Worm (Caenorhabditis elegans) whole organism, mixed stage, embryonic: ENCODE results near the gene gst-2.

Experiments
- M03D4.4 ChIP-seq: sonication (generic microtip); optimal IDR thresholded peaks from 2 replicates; lab custom pipeline; 2017; ENCODE audit warnings: mild to moderate bottlenecking, missing genetic modification characterization, missing compliant biosample characterization
- bed-3 ChIP-seq: fragments of 200-800 bp; sonication (Bioruptor generic); optimal IDR thresholded peaks from 3 replicates; lab custom pipeline; 2018; ENCODE audit warnings: mild to moderate bottlenecking, missing genetic modification characterization, moderate library complexity, missing compliant biosample characterization
- ceh-39 ChIP-seq: fragments of 150-350 bp; optimal IDR thresholded peaks from 2 replicates; lab custom pipeline; 2014; ENCODE audit warnings: missing biosample characterization, missing genetic modification characterization
- ceh-43 ChIP-seq: fragments of 200-800 bp; sonication (Bioruptor generic); optimal IDR thresholded peaks from 2 replicates; lab custom pipeline; 2018; ENCODE audit warnings: mild to moderate bottlenecking, missing genetic modification characterization, moderate library complexity, missing compliant biosample characterization
- ceh-83 ChIP-seq: fragments of 200-800 bp; sonication (Bioruptor generic); optimal IDR thresholded peaks from 2 replicates; lab custom pipeline; 2018; ENCODE audit warnings: mild to moderate bottlenecking, missing genetic modification characterization, missing compliant biosample characterization
- ces-1 ChIP-seq: fragments of 150-350 bp; optimal IDR thresholded peaks from 2 replicates; lab custom pipeline; 2014; ENCODE audit warnings: missing biosample characterization, missing genetic modification reagents, missing genetic modification characterization
- cnd-1 ChIP-seq: fragments of 200-800 bp; sonication (Bioruptor generic); optimal IDR thresholded peaks from 2 replicates; lab custom pipeline; 2018; ENCODE audit warnings: mild to moderate bottlenecking, missing genetic modification characterization, missing compliant biosample characterization
- drap-1 ChIP-seq: fragments of 200-800 bp; sonication (Bioruptor generic); optimal IDR thresholded peaks from 3 replicates; lab custom pipeline; 2018; ENCODE audit warnings: mild to moderate bottlenecking, missing genetic modification characterization, missing compliant biosample characterization
- elt-3 ChIP-seq: fragments of 150-350 bp; optimal IDR thresholded peaks from 2 replicates; lab custom pipeline; 2014; ENCODE audit warnings: missing biosample characterization, missing genetic modification characterization
- flh-1 ChIP-seq: fragments of 200-800 bp; sonication (Bioruptor generic); optimal IDR thresholded peaks from 2 replicates; lab custom pipeline; 2018; ENCODE audit warnings: mild to moderate bottlenecking, missing genetic modification characterization, moderate library complexity, missing compliant biosample characterization
- ham-2 ChIP-seq: fragments of 200-800 bp; sonication (Bioruptor generic); optimal IDR thresholded peaks from 2 replicates; lab custom pipeline; 2018; ENCODE audit warnings: mild to moderate bottlenecking, missing genetic modification characterization, missing compliant biosample characterization
- hlh-1 ChIP-seq: fragments of 150-350 bp; optimal IDR thresholded peaks from 2 replicates; lab custom pipeline; 2014; ENCODE audit warnings: missing biosample characterization, missing genetic modification reagents, missing genetic modification characterization
- lin-13 ChIP-seq: fragments of 150-350 bp; optimal IDR thresholded peaks from 2 replicates; lab custom pipeline; 2014; ENCODE audit warnings: missing biosample characterization, missing genetic modification characterization
- lin-32 ChIP-seq: fragments of 200-800 bp; sonication (Bioruptor generic); optimal IDR thresholded peaks from 2 replicates; lab custom pipeline; 2018; ENCODE audit warnings: mild to moderate bottlenecking, missing genetic modification characterization, missing compliant biosample characterization
- lsy-2 ChIP-seq: fragments of 150-350 bp; optimal IDR thresholded peaks from 2 replicates; lab custom pipeline; 2014; ENCODE audit warnings: missing biosample characterization, missing genetic modification characterization
- mab-5 ChIP-seq: fragments of 150-350 bp; optimal IDR thresholded peaks from 2 replicates; lab custom pipeline; 2014; ENCODE audit warnings: missing biosample characterization, missing genetic modification characterization
- mep-1 ChIP-seq: fragments of 150-350 bp; optimal IDR thresholded peaks from 2 replicates; lab custom pipeline; 2017; ENCODE audit warnings: missing biosample characterization, missing genetic modification reagents, missing genetic modification characterization, inconsistent platforms
- mls-2 ChIP-seq: sonication (generic microtip); optimal IDR thresholded peaks from 2 replicates; lab custom pipeline; 2016; ENCODE audit warnings: mild to moderate bottlenecking, missing genetic modification characterization, moderate library complexity, missing compliant biosample characterization
- nhr-2 ChIP-seq: fragments of 150-350 bp; optimal IDR thresholded peaks from 2 replicates; lab custom pipeline; 2014; ENCODE audit warnings: missing biosample characterization, missing genetic modification characterization
- nhr-237 ChIP-seq: fragments of 150-350 bp; optimal IDR thresholded peaks from 2 replicates; lab custom pipeline; 2014; ENCODE audit warnings: missing biosample characterization, missing genetic modification characterization
- nhr-28 ChIP-seq: fragments of 150-350 bp; optimal IDR thresholded peaks from 2 replicates; lab custom pipeline; 2014; ENCODE audit warnings: missing biosample characterization, missing genetic modification characterization
- nhr-76 ChIP-seq: sonication (generic microtip); optimal IDR thresholded peaks from 2 replicates; lab custom pipeline; 2017; ENCODE audit warnings: missing biosample characterization, missing genetic modification characterization
- pha-4 ChIP-seq: fragments of 150-350 bp; optimal IDR thresholded peaks from 2 replicates; lab custom pipeline; 2018; ENCODE audit warnings: missing biosample characterization, missing genetic modification reagents, missing genetic modification characterization
- sem-2 ChIP-seq: fragments of 200-800 bp; sonication (Bioruptor generic); optimal IDR thresholded peaks from 2 replicates; lab custom pipeline; 2018; ENCODE audit warnings: mild to moderate bottlenecking, missing genetic modification characterization, missing compliant biosample characterization
- snpc-4 ChIP-seq: fragments of 150-350 bp; optimal IDR thresholded peaks from 2 replicates; lab custom pipeline; 2014; ENCODE audit warnings: missing biosample characterization, missing genetic modification characterization
- sptf-1 ChIP-seq: sonication (generic microtip); optimal IDR thresholded peaks from 2 replicates; lab custom pipeline; 2017; ENCODE audit warnings: mild to moderate bottlenecking, missing genetic modification characterization, moderate library complexity, missing compliant biosample characterization
- tbx-8 ChIP-seq: fragments of 200-800 bp; sonication (Bioruptor generic); optimal IDR thresholded peaks from 2 replicates; lab custom pipeline; 2018; ENCODE audit warnings: mild to moderate bottlenecking, missing genetic modification characterization, moderate library complexity, missing compliant biosample characterization
- unc-120 ChIP-seq: sonication (generic microtip); optimal IDR thresholded peaks from 2 replicates; lab custom pipeline; 2017; ENCODE audit warnings: missing genetic modification characterization, missing compliant biosample characterization; ENCODE audit not compliant: poor library complexity, severe bottlenecking
- unc-39 ChIP-seq: fragments of 150-350 bp; optimal IDR thresholded peaks from 2 replicates; lab custom pipeline; 2014; ENCODE audit warnings: missing biosample characterization, missing genetic modification characterization
- unc-62 ChIP-seq: fragments of 150-350 bp; optimal IDR thresholded peaks from 2 replicates; lab custom pipeline; 2014; ENCODE audit warnings: missing biosample characterization, missing genetic modification reagents, missing genetic modification characterization
- ztf-11 ChIP-seq: fragments of 150-350 bp; optimal IDR thresholded peaks from 2 replicates; lab custom pipeline; 2014; ENCODE audit warnings: missing biosample characterization, missing genetic modification characterization

Gene gst-2

ce11 chrIV:10141930-10142505 lies at the start of gene gst-2, which contains the start of the genes gst-4 and dhs-12:
TSS of gene gst-2 (minus strand) at chrIV:10142061.
TSS of gene gst-4 (plus strand) at chrIV:10142225.
TSS of gene dhs-12 (plus strand) at chrIV:10142455.
- TF ChIP-seq lin-13 (tag; lab: Kevin White, UChicago) = no peak
- no peak for TF ChIP-seq unc-62
- no peak for TF ChIP-seq M03D4.4
- TF ChIP-seq unc-120 (tag; lab: Kevin White, UChicago) = no peak
- TF ChIP-seq nhr-237 (tag; lab: Kevin White, UChicago) = no peak
- no peak for TF ChIP-seq sptf-1 (tag; lab: Kevin White, UChicago)
- no peak for TF ChIP-seq ceh-39 (tag; lab: Kevin White, UChicago)
- TF ChIP-seq drap-1 = no peak
- no peak for TF ChIP-seq lin-32
- TF ChIP-seq mls-2 = no peak
- TF ChIP-seq nhr-2 (tag; lab: Kevin White, UChicago) = no peak
- no peak for TF ChIP-seq unc-39 (tag; lab: Kevin White, UChicago)
- no peak for TF ChIP-seq lsy-2 (tag; lab: Kevin White, UChicago)
- TF ChIP-seq bed-3 (GFP tag; lab: Kevin White, UChicago) = no peak
- TF ChIP-seq ces-1 (GFP tag; lab: Kevin White, UChicago) = no peak
- no peak for TF ChIP-seq sem-2 (GFP tag; lab: Kevin White, UChicago)
- TF ChIP-seq ham-2 (GFP tag; lab: Kevin White, UChicago) = no peak
- no peak for TF ChIP-seq snpc-4 (tag; lab: Kevin White, UChicago)
- no peak for TF ChIP-seq tbx-8
- no peak for TF ChIP-seq elt-3

DNA sequence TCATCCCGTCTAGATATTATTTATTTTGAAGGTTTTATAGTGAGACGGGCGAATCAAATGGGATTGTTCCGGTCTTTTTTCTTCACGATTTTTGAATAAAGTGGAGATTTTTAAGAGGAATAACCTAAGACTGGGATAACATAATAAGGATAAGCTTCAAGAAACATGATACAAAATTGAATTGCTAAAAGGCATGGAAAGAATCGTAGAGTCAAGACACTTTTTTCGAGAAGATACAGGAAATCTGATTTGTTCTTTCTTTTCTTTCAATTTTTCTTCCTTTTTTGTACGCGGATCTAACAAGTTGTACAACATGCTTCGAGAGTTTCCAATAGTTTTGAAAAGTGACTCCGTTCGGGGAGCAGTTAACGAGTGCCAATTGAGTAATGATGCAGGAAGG lies 49.6 kb upstream of the gst-2 start:
- TF ChIP-seq unc-39 (tag; lab: Kevin White, UChicago) = no peak
- TF ChIP-seq ces-1 (GFP tag; lab: Kevin White, UChicago) = peak; percentile 77

DNA sequence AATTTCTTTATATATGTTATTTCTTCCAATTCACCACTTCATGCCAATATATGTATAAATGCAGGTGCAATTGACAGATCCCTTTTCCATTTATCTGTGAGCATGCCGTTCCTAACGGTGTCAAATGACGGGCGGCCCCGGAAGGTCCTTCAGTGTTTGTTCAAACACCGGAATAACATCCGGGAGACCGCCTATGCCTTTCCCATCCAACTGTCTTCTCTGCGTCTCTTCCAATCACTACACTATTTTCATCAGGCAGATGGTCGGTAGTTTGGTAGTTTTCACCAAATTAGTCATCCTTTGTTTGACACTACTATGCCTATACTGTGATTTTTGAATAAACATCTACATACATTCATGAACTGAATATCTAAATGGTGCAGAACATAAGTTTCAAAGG lies 48.7 kb upstream of the gst-2 start:
- no peak for TF ChIP-seq flh-1
- TF ChIP-seq cnd-1 = peak; percentile 87
- TF ChIP-seq, all 35 proteins: peak for 1

- TF ChIP-seq ztf-11 (tag; lab: Kevin White, UChicago) (no peak), ces-1 (GFP tag; lab: Kevin White, UChicago) (peak; percentile 87)
- TF ChIP-seq, all 35 proteins: peak for 1
Measured at ce11 chrIV:10188505-10188904, 46.6 kb upstream of the gst-2 start.

DNA sequence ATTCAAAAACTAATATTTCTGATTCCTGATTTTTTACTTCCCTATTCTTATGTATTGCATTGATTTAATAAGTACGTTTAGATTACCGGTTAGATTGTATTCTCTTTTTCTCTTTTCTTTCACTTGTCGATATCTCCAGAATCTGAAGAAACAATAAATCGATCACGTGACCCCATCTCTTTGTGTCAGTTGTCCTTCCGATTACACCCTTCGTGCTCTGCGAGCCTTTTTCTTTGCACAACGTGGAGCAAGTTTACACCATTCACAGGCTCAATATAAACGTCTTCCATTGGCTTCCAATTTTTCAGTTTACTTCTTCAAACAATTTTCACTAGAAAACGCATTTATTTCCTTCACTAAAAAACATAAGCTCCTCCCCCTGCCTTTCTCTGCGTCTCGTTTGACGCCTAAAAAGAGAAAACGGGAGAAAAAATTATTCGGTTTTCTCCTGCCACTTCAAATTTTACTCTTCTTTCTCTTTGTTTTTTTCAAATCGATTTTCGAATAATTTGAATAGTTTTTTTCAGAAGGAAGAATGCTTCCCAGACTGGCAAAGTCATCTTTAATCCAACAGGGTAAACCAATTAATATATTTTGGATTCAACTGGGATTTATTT lies 38.4 kb upstream of the gst-2 start, which contains the start of gene gta-1:
gta-1 (plus strand) TSS at position 528 of the 617 bp plus-strand sequence.
- TF ChIP-seq pha-4 (no peak), ces-1 (GFP tag; lab: Kevin White, UChicago) (peak; percentile 35), unc-120 (tag; lab: Kevin White, UChicago) (peak; percentile 42), ham-2 (GFP tag; lab: Kevin White, UChicago) (no peak), ceh-83 (no peak), sem-2 (GFP tag; lab: Kevin White, UChicago) (no peak), bed-3 (GFP tag; lab: Kevin White, UChicago) (no peak), unc-62 (peak; percentile 44), hlh-1 (tag; lab: Kevin White, UChicago) (peak; percentile 98), lsy-2 (tag; lab: Kevin White, UChicago) (no peak)

DNA sequence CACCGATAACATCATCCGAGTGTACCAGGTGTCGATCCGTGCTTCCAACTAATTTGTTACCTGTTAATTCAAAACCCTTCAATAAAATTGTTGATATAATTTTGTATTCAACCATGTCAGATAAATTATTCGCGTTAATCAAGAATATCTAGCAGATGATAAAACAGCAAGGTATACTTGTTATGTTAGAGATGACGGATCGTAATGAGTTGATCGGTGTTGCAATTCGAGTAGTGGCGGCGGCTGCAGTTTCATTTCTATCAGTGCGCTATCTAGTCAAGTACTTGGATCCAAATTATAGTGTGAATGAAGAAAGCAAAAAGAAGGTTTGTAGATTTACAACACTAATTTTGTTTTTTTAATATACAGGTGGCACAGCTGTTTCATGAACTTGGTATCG lies 35.9 kb upstream of the gst-2 start, which contains the start of gene mspn-1:
mspn-1 (plus strand) TSS at position 190 of the 400 bp plus-strand sequence.
- TF ChIP-seq mab-5 (tag; lab: Kevin White, UChicago) = no peak
- no peak for TF ChIP-seq mls-2
- no peak for TF ChIP-seq ham-2 (GFP tag; lab: Kevin White, UChicago)
- no peak for TF ChIP-seq unc-62
- TF ChIP-seq pha-4 = no peak
- TF ChIP-seq nhr-76 = no peak
- TF ChIP-seq ceh-39 (tag; lab: Kevin White, UChicago) = no peak
- TF ChIP-seq drap-1 = no peak
- TF ChIP-seq nhr-237 (tag; lab: Kevin White, UChicago) = no peak
- no peak for TF ChIP-seq nhr-28 (tag; lab: Kevin White, UChicago)
- TF ChIP-seq ztf-11 (tag; lab: Kevin White, UChicago) = no peak
- no peak for TF ChIP-seq M03D4.4
- no peak for TF ChIP-seq lsy-2 (tag; lab: Kevin White, UChicago)
- no peak for TF ChIP-seq flh-1
- no peak for TF ChIP-seq mep-1 (tag; lab: Kevin White, UChicago)
- TF ChIP-seq ceh-43 = no peak
- no peak for TF ChIP-seq snpc-4 (tag; lab: Kevin White, UChicago)
- TF ChIP-seq lin-32 = no peak
- TF ChIP-seq sptf-1 (tag; lab: Kevin White, UChicago) = no peak
